Worm (Caenorhabditis elegans) whole organism, L4 larva: ENCODE measurements around the gene Y54F10AM.11.
A peak's percentile ranks its signal among the peaks of the same experiment; 100 is the strongest.

ENCODE experiments used
- D1046.2 ChIP-seq: fragments of 200-800 bp; sonication (Bioruptor generic); IDR thresholded peaks from 2 replicates; pipeline ENCODE4 v1.3.6; 2022; ENCODE audit warnings: missing genetic modification characterization, missing compliant biosample characterization
- F10B5.3 ChIP-seq: sonication (generic microtip); optimal IDR thresholded peaks from 2 replicates; lab custom pipeline; 2016; ENCODE audit warnings: mild to moderate bottlenecking, missing genetic modification characterization, missing compliant biosample characterization
- F26F4.8 ChIP-seq: fragments of 200-800 bp; sonication (Bioruptor generic); conservative IDR thresholded peaks from 2 replicates; pipeline ENCODE4 v1.3.6; 2022; ENCODE audit warnings: missing genetic modification characterization, missing compliant biosample characterization
- F37D6.2 ChIP-seq: sonication (generic microtip); optimal IDR thresholded peaks from 2 replicates; lab custom pipeline; 2016; ENCODE audit warnings: mild to moderate bottlenecking, missing genetic modification characterization, missing compliant biosample characterization
- F44E2.7 ChIP-seq: fragments of 200-800 bp; sonication (Bioruptor generic); IDR thresholded peaks from 2 replicates; pipeline ENCODE4 v2.1.2; 2022; ENCODE audit warnings: missing genetic modification characterization, missing compliant biosample characterization
- F49E8.2 ChIP-seq: sonication (generic microtip); optimal IDR thresholded peaks from 2 replicates; lab custom pipeline; 2016; ENCODE audit warnings: missing compliant biosample characterization, mild to moderate bottlenecking, missing genetic modification characterization, borderline replicate concordance
- Y5F2A.4 ChIP-seq: fragments of 200-800 bp; sonication (Bioruptor generic); optimal IDR thresholded peaks from 2 replicates; lab custom pipeline; 2018; ENCODE audit warnings: mild to moderate bottlenecking, missing genetic modification characterization, missing compliant biosample characterization
- aha-1 ChIP-seq: fragments of 150-350 bp; peaks from one replicate; lab custom pipeline; 2014; ENCODE audit warnings: missing biosample characterization, missing genetic modification characterization
- aly-2 ChIP-seq: sonication (generic microtip); optimal IDR thresholded peaks from 2 replicates; lab custom pipeline; 2018; ENCODE audit warnings: missing biosample characterization, missing genetic modification characterization
- ceh-20 ChIP-seq: fragments of 200-800 bp; sonication (Bioruptor generic); IDR thresholded peaks from 2 replicates; pipeline ENCODE4 v1.3.6; 2022; ENCODE audit warnings: missing genetic modification reagents, missing genetic modification characterization, missing compliant biosample characterization
- ceh-28 ChIP-seq: fragments of 150-350 bp; optimal IDR thresholded peaks from 2 replicates; lab custom pipeline; 2014; ENCODE audit warnings: missing biosample characterization, missing genetic modification reagents, missing genetic modification characterization
- ceh-32 ChIP-seq: sonication (generic microtip); optimal IDR thresholded peaks from 2 replicates; lab custom pipeline; 2016; ENCODE audit warnings: mild to moderate bottlenecking, missing genetic modification characterization, missing compliant biosample characterization; ENCODE audit not compliant: poor library complexity
- ceh-44 ChIP-seq: fragments of 200-800 bp; sonication (Bioruptor generic); IDR thresholded peaks from 2 replicates; pipeline ENCODE4 v1.3.6; 2022; ENCODE audit warnings: missing genetic modification reagents, missing genetic modification characterization, missing compliant biosample characterization
- ceh-62 ChIP-seq: sonication (generic microtip); optimal IDR thresholded peaks from 2 replicates; lab custom pipeline; 2017; ENCODE audit warnings: missing biosample characterization, missing genetic modification characterization
- ceh-82 ChIP-seq: sonication (generic microtip); optimal IDR thresholded peaks from 2 replicates; lab custom pipeline; 2017; ENCODE audit warnings: missing biosample characterization, missing genetic modification characterization
- ces-1 ChIP-seq: fragments of 150-350 bp; sonication (generic microtip); optimal IDR thresholded peaks from 4 replicates; lab custom pipeline; 2014; ENCODE audit warnings: missing biosample characterization, missing genetic modification reagents, missing genetic modification characterization
- cey-2 ChIP-seq: sonication (generic microtip); optimal IDR thresholded peaks from 3 replicates; lab custom pipeline; 2017; ENCODE audit warnings: missing genetic modification characterization, mild to moderate bottlenecking, missing compliant biosample characterization, antibody characterized with exemption, borderline replicate concordance; ENCODE audit not compliant: insufficient read depth
- daf-12 ChIP-seq: fragments of 150-350 bp; optimal IDR thresholded peaks from 2 replicates; lab custom pipeline; 2014; ENCODE audit warnings: missing biosample characterization, missing genetic modification reagents, missing genetic modification characterization
- daf-8 ChIP-seq: fragments of 200-800 bp; sonication (Bioruptor generic); IDR thresholded peaks from 2 replicates; pipeline ENCODE4 v1.3.6; 2022; ENCODE audit warnings: missing genetic modification characterization, missing compliant biosample characterization
- dmd-8 ChIP-seq: fragments of 200-800 bp; sonication (Bioruptor generic); IDR thresholded peaks from 2 replicates; pipeline ENCODE4 v1.3.6; 2022; ENCODE audit warnings: missing genetic modification characterization, missing compliant biosample characterization
- dmd-9 ChIP-seq: fragments of 200-800 bp; sonication (Bioruptor generic); IDR thresholded peaks from 2 replicates; pipeline ENCODE4 v1.3.6; 2022; ENCODE audit warnings: missing genetic modification reagents, missing genetic modification characterization, missing compliant biosample characterization
- dpl-1 ChIP-seq: fragments of 150-350 bp; optimal IDR thresholded peaks from 2 replicates; lab custom pipeline; 2014; ENCODE audit warnings: missing biosample characterization, missing genetic modification reagents, missing genetic modification characterization
- duxl-1 ChIP-seq: sonication (generic microtip); optimal IDR thresholded peaks from 2 replicates; lab custom pipeline; 2016; ENCODE audit warnings: mild to moderate bottlenecking, missing genetic modification characterization, moderate library complexity, missing compliant biosample characterization; ENCODE audit not compliant: poor library complexity
- dve-1 ChIP-seq: sonication (generic microtip); optimal IDR thresholded peaks from 2 replicates; lab custom pipeline; 2017; ENCODE audit warnings: antibody characterized with exemption, mild to moderate bottlenecking, missing genetic modification characterization, missing compliant biosample characterization; ENCODE audit not compliant: insufficient read depth
- egl-43 ChIP-seq: fragments of 200-800 bp; sonication (Bioruptor generic); IDR thresholded peaks from 2 replicates; pipeline ENCODE4 v1.3.6; 2022; ENCODE audit warnings: missing genetic modification reagents, missing genetic modification characterization, missing compliant biosample characterization
- hlh-30 ChIP-seq: sonication (generic microtip); optimal IDR thresholded peaks from 2 replicates; lab custom pipeline; 2017; ENCODE audit warnings: antibody characterized with exemption, mild to moderate bottlenecking, missing genetic modification characterization, missing compliant biosample characterization; ENCODE audit not compliant: insufficient read depth
- hmg-1.1 ChIP-seq: fragments of 200-800 bp; sonication (Bioruptor generic); IDR thresholded peaks from 2 replicates; pipeline ENCODE4 v1.3.6; 2022; ENCODE audit warnings: missing genetic modification reagents, missing genetic modification characterization, missing compliant biosample characterization
- jun-1 ChIP-seq: fragments of 150-350 bp; optimal IDR thresholded peaks from 2 replicates; lab custom pipeline; 2014; ENCODE audit warnings: missing biosample characterization, missing genetic modification reagents, missing genetic modification characterization
- lin-1 ChIP-seq: fragments of 200-800 bp; sonication (Bioruptor generic); IDR thresholded peaks from 2 replicates; pipeline ENCODE4 v1.3.6; 2022; ENCODE audit warnings: missing genetic modification reagents, missing genetic modification characterization, missing compliant biosample characterization
- lin-38 ChIP-seq: fragments of 200-800 bp; sonication (Bioruptor generic); IDR thresholded peaks from 2 replicates; pipeline ENCODE4 v1.3.6; 2022; ENCODE audit warnings: missing genetic modification reagents, missing genetic modification characterization, missing compliant biosample characterization
- lin-39 ChIP-seq: fragments of 150-350 bp; optimal IDR thresholded peaks from 2 replicates; lab custom pipeline; 2014; ENCODE audit warnings: missing biosample characterization, missing genetic modification reagents, missing genetic modification characterization
- lir-3 ChIP-seq: sonication (generic microtip); optimal IDR thresholded peaks from 2 replicates; lab custom pipeline; 2016; ENCODE audit warnings: mild to moderate bottlenecking, missing genetic modification characterization, missing compliant biosample characterization
- madf-5 ChIP-seq, 2 experiments: fragments of 200-800 bp; sonication (Bioruptor generic); IDR thresholded peaks; 2 replicates each; pipeline ENCODE4 v1.3.6; 2022; ENCODE audit warnings: missing compliant biosample characterization in 2 of 2, missing genetic modification characterization in 2 of 2
- mdl-1 ChIP-seq, 2 experiments: fragments of 150-350 bp in 1 of 2; sonication (generic microtip) in 1 of 2; optimal IDR thresholded peaks; 2 replicates each; lab custom pipeline; 2014 to 2017; ENCODE audit warnings: missing biosample characterization in 2 of 2, missing genetic modification characterization in 2 of 2
- mep-1 ChIP-seq: fragments of 150-350 bp; sonication (generic microtip); optimal IDR thresholded peaks from 3 replicates; lab custom pipeline; 2014; ENCODE audit warnings: missing biosample characterization, missing genetic modification characterization
- nhr-102 ChIP-seq: sonication (generic microtip); optimal IDR thresholded peaks from 2 replicates; lab custom pipeline; 2016; ENCODE audit warnings: mild to moderate bottlenecking, missing genetic modification characterization, moderate library complexity, missing compliant biosample characterization
- nhr-28 ChIP-seq: fragments of 150-350 bp; optimal IDR thresholded peaks from 2 replicates; lab custom pipeline; 2014; ENCODE audit warnings: missing biosample characterization, missing genetic modification characterization
- nhr-41 ChIP-seq: fragments of 200-800 bp; sonication (Bioruptor generic); IDR thresholded peaks from 2 replicates; pipeline ENCODE4 v1.3.6; 2022; ENCODE audit warnings: missing genetic modification reagents, missing genetic modification characterization, missing compliant biosample characterization
- nhr-42 ChIP-seq: fragments of 200-800 bp; sonication (Bioruptor generic); IDR thresholded peaks from 2 replicates; pipeline ENCODE4 v1.3.6; 2022; ENCODE audit warnings: missing genetic modification characterization, missing compliant biosample characterization
- nhr-48 ChIP-seq: sonication (generic microtip); optimal IDR thresholded peaks from 2 replicates; lab custom pipeline; 2016; ENCODE audit warnings: mild to moderate bottlenecking, missing genetic modification characterization, missing compliant biosample characterization
- nhr-77 ChIP-seq: fragments of 150-350 bp; optimal IDR thresholded peaks from 2 replicates; lab custom pipeline; 2014; ENCODE audit warnings: missing biosample characterization, missing genetic modification characterization
- rbr-2 ChIP-seq: sonication (generic microtip); optimal IDR thresholded peaks from 2 replicates; lab custom pipeline; 2016; ENCODE audit warnings: missing genotype, missing genetic modification characterization, missing compliant biosample characterization
- saeg-2 ChIP-seq: fragments of 200-800 bp; sonication (Bioruptor generic); IDR thresholded peaks from 2 replicates; pipeline ENCODE4 v1.3.6; 2022; ENCODE audit warnings: missing genetic modification reagents, missing genetic modification characterization, missing compliant biosample characterization
- sdz-12 ChIP-seq: fragments of 200-800 bp; sonication (Bioruptor generic); optimal IDR thresholded peaks from 2 replicates; lab custom pipeline; 2018; ENCODE audit warnings: mild to moderate bottlenecking, missing genetic modification characterization, missing compliant biosample characterization
- skn-1 ChIP-seq: fragments of 150-350 bp; optimal IDR thresholded peaks from 2 replicates; lab custom pipeline; 2014; ENCODE audit warnings: missing biosample characterization, missing genetic modification characterization
- tag-97 ChIP-seq: fragments of 200-800 bp; sonication (Bioruptor generic); IDR thresholded peaks from 2 replicates; pipeline ENCODE4 v1.3.6; 2022; ENCODE audit warnings: missing genetic modification characterization, missing compliant biosample characterization
- tra-1 ChIP-seq: fragments of 200-800 bp; sonication (Bioruptor generic); IDR thresholded peaks from 2 replicates; pipeline ENCODE4 v1.3.6; 2022; ENCODE audit warnings: missing genetic modification reagents, missing genetic modification characterization, missing compliant biosample characterization
- unc-130 ChIP-seq: sonication (generic microtip); optimal IDR thresholded peaks from 2 replicates; lab custom pipeline; 2016; ENCODE audit warnings: missing genetic modification reagents, missing genetic modification characterization, missing compliant biosample characterization
- unc-39 ChIP-seq: sonication (generic microtip); optimal IDR thresholded peaks from 2 replicates; lab custom pipeline; 2017; ENCODE audit warnings: missing biosample characterization, missing genetic modification characterization
- zip-11 ChIP-seq: fragments of 200-800 bp; sonication (Bioruptor generic); IDR thresholded peaks from 2 replicates; pipeline ENCODE4 v1.3.6; 2022; ENCODE audit warnings: missing genetic modification characterization, missing compliant biosample characterization
- zip-2 ChIP-seq: fragments of 150-350 bp; optimal IDR thresholded peaks from 2 replicates; lab custom pipeline; 2014; ENCODE audit warnings: missing biosample characterization, missing genetic modification characterization
- ztf-11 ChIP-seq: fragments of 150-350 bp; optimal IDR thresholded peaks from 2 replicates; lab custom pipeline; 2014; ENCODE audit warnings: missing biosample characterization, missing genetic modification characterization
- ztf-7 ChIP-seq: fragments of 150-350 bp; optimal IDR thresholded peaks from 2 replicates; lab custom pipeline; 2014; ENCODE audit warnings: missing biosample characterization, missing genetic modification characterization

The Y54F10AM.11 gene

DNA sequence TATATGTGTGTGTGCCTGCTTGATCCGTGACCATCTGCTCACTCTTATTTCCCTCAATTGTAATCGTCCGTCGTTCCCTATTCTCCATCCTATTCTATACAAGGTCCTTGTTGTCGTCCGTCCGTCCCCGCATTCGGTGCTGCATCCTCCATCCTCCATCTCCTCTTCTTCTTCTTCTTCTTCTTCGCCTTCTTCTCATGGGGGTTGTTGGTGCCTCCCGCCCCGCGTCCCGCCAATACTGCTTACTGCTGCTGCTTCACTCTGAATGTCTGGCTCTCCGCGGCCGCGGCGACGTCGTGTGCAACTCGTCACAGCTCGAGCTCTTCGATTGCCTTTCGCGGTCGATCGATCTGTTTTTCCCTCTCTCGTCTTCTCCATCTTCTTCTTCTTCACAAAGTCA is 28.7 kb downstream of the Y54F10AM.11 start (continued):
- TF ChIP-seq daf-12 (no peak), nhr-28 (tag; lab: Kevin White, UChicago) (no peak), hmg-1.1 (GFP tag; lab: Robert Waterston, UW) (peak; percentile 59), cey-2 (tag; lab: Kevin White, UChicago) (no peak), lin-38 (GFP tag; lab: Robert Waterston, UW) (no peak), aha-1 (peak; percentile 74), nhr-102 (tag; lab: Kevin White, UChicago) (no peak), rbr-2 (peak; percentile 66), dpl-1 (GFP tag; lab: Kevin White, UChicago) (no peak), saeg-2 (no peak), F10B5.3 (tag; lab: Kevin White, UChicago) (no peak), nhr-42 (GFP tag; lab: Robert Waterston, UW) (no peak), daf-8 (GFP tag; lab: Robert Waterston, UW) (no peak), ceh-44 (GFP tag; lab: Robert Waterston, UW) (peak; percentile 25; the same call in 1 of the 2 replicates), dmd-8 (GFP tag; lab: Robert Waterston, UW) (no peak), hlh-30 (tag; lab: Kevin White, UChicago) (peak; percentile 73), ceh-32 (tag; lab: Kevin White, UChicago) (no peak), tra-1 (GFP tag; lab: Robert Waterston, UW) (no peak), ztf-11 (tag; lab: Kevin White, UChicago) (no peak), F37D6.2 (tag; lab: Kevin White, UChicago) (peak; percentile 52), D1046.2 (GFP tag; lab: Robert Waterston, UW) (no peak), ceh-82 (tag; lab: Kevin White, UChicago) (no peak), mep-1 (tag; lab: Kevin White, UChicago) (peak; percentile 60), ztf-7 (no peak), nhr-41 (GFP tag; lab: Robert Waterston, UW) (no peak), unc-130 (GFP tag; lab: Kevin White, UChicago) (no peak), unc-39 (tag; lab: Kevin White, UChicago) (no peak), ceh-20 (GFP tag; lab: Robert Waterston, UW) (no peak), nhr-48 (tag; lab: Kevin White, UChicago) (no peak), skn-1 (tag; lab: Kevin White, UChicago) (no peak), F26F4.8 (GFP tag; lab: Robert Waterston, UW) (no peak), lin-39 (no peak), tag-97 (GFP tag; lab: Robert Waterston, UW) (no peak), dmd-9 (GFP tag; lab: Robert Waterston, UW) (no peak), Y5F2A.4 (no peak), madf-5 (GFP tag; IDR thresholded peaks at IDR 0.05; lab: Robert Waterston, UW) (no peak), ceh-62 (tag; lab: Kevin White, UChicago) (no peak), aly-2 (tag; lab: Kevin White, UChicago) (no peak), zip-11 (GFP tag; lab: Robert Waterston, UW) (no peak), jun-1 (tag; lab: Kevin White, UChicago) (no peak), sdz-12 (GFP tag; lab: Kevin White, UChicago) (no peak), lin-1 (GFP tag; lab: Robert Waterston, UW) (no peak), egl-43 (GFP tag; lab: Robert Waterston, UW) (no peak), dve-1 (tag; lab: Kevin White, UChicago) (no peak), F49E8.2 (tag; lab: Kevin White, UChicago) (no peak), mdl-1 (tag; optimal IDR thresholded peaks at IDR 0.05; lab: Kevin White, UChicago) (peak in 1 of 2 experiments; percentile 19), F44E2.7 (GFP tag; lab: Robert Waterston, UW) (no peak), nhr-77 (tag; lab: Kevin White, UChicago) (no peak), ceh-28 (tag; lab: Kevin White, UChicago) (no peak), duxl-1 (no peak), ces-1 (GFP tag; lab: Kevin White, UChicago) (no peak), lir-3 (tag; lab: Kevin White, UChicago) (no peak), zip-2 (tag; lab: Kevin White, UChicago) (no peak)
